Fruit fly (Drosophila melanogaster): Measurements from ENCODE around the gene CenG1A.

dm6 chr2L:13801166-13801565, 34.2 kb upstream of the CenG1A start:
- TF ChIP-seq CG32006 (GFP tag; optimal IDR thresholded peaks at IDR 0.05) (no peak), CG10631 (GFP tag; optimal IDR thresholded peaks at IDR 0.05) (no peak), CG11762 (GFP tag; optimal IDR thresholded peaks at IDR 0.05; ENCODE audit: insufficient read depth) (no peak), topi (GFP tag; optimal IDR thresholded peaks at IDR 0.05) (no peak), Lpt (GFP tag; optimal IDR thresholded peaks at IDR 0.05) (no peak)

All from whole organism, prepupa.